Worm (Caenorhabditis elegans) whole organism, L4 larva: Measurements from ENCODE around the gene B0280.2.

Experiments
- ceh-32 ChIP-seq: sonication (generic microtip); optimal IDR thresholded peaks from 2 replicates; lab custom pipeline; 2016; ENCODE audit warnings: mild to moderate bottlenecking, missing genetic modification characterization, missing compliant biosample characterization; ENCODE audit not compliant: poor library complexity
- ceh-62 ChIP-seq: sonication (generic microtip); optimal IDR thresholded peaks from 2 replicates; lab custom pipeline; 2017; ENCODE audit warnings: missing biosample characterization, missing genetic modification characterization
- daf-16 ChIP-seq, 3 experiments: sonication (generic microtip); optimal IDR thresholded peaks; 2 replicates each; lab custom pipeline; 2016 to 2017; ENCODE audit warnings: missing genetic modification characterization in 3 of 3, missing genetic modification reagents in 3 of 3, mild to moderate bottlenecking in 2 of 3, missing compliant biosample characterization in 2 of 3, missing biosample characterization in 1 of 3, moderate library complexity in 1 of 3
- dmd-8 ChIP-seq: fragments of 200-800 bp; sonication (Bioruptor generic); IDR thresholded peaks from 2 replicates; pipeline ENCODE4 v1.3.6; 2022; ENCODE audit warnings: missing genetic modification characterization, missing compliant biosample characterization
- jun-1 ChIP-seq: fragments of 150-350 bp; optimal IDR thresholded peaks from 2 replicates; lab custom pipeline; 2014; ENCODE audit warnings: missing biosample characterization, missing genetic modification reagents, missing genetic modification characterization
- lin-29 ChIP-seq: fragments of 200-800 bp; sonication (Bioruptor generic); IDR thresholded peaks from 2 replicates; pipeline ENCODE4 v1.3.6; 2022; ENCODE audit warnings: missing genetic modification reagents, missing genetic modification characterization, missing compliant biosample characterization
- mes-2 ChIP-seq: sonication (generic microtip); optimal IDR thresholded peaks from 2 replicates; lab custom pipeline; 2016; ENCODE audit warnings: missing genotype, mild to moderate bottlenecking, missing genetic modification characterization, missing compliant biosample characterization; ENCODE audit not compliant: poor library complexity, severe bottlenecking
- nhr-11 ChIP-seq: fragments of 150-350 bp; optimal IDR thresholded peaks from 2 replicates; lab custom pipeline; 2014; ENCODE audit warnings: missing biosample characterization, missing genetic modification characterization
- nhr-25 ChIP-seq: sonication (generic microtip); optimal IDR thresholded peaks from 2 replicates; lab custom pipeline; 2017; ENCODE audit warnings: missing genetic modification characterization, mild to moderate bottlenecking, missing compliant biosample characterization, antibody characterized with exemption, moderate library complexity, borderline replicate concordance; ENCODE audit not compliant: insufficient read depth
- snpc-4 ChIP-seq: fragments of 150-350 bp; optimal IDR thresholded peaks from 2 replicates; lab custom pipeline; 2014; ENCODE audit warnings: missing biosample characterization, missing genetic modification characterization
- tra-1 ChIP-seq: fragments of 200-800 bp; sonication (Bioruptor generic); IDR thresholded peaks from 2 replicates; pipeline ENCODE4 v1.3.6; 2022; ENCODE audit warnings: missing genetic modification reagents, missing genetic modification characterization, missing compliant biosample characterization
- unc-62 ChIP-seq, 3 experiments: fragments of 150-350 bp in 1 of 3; sonication (generic microtip); optimal IDR thresholded peaks in 2 of 3; peaks in 1 of 3; 1 replicate in 1 of 3; 2 replicates in 2 of 3; lab custom pipeline; 2014 to 2017; ENCODE audit warnings: missing biosample characterization in 3 of 3, missing genetic modification characterization in 3 of 3, missing genetic modification reagents in 3 of 3, missing genotype in 1 of 3

ce11 chrIII:7166664-7167567 is 42.5 kb downstream of the B0280.2 start:
- no peak for TF ChIP-seq ceh-62
- TF ChIP-seq daf-16 (GFP tag; optimal IDR thresholded peaks at IDR 0.05; lab: Kevin White, UChicago) = no peak
- peak; percentile 74 for TF ChIP-seq daf-16 (tag; optimal IDR thresholded peaks at IDR 0.05; lab: Kevin White, UChicago)
- TF ChIP-seq mes-2 (tag; lab: Kevin White, UChicago) = peak; percentile 51
- TF ChIP-seq nhr-25 (tag; lab: Kevin White, UChicago) = no peak
- no peak for TF ChIP-seq lin-29 (GFP tag; lab: Robert Waterston, UW)
- TF ChIP-seq nhr-11 (tag; lab: Kevin White, UChicago) = no peak
- no peak for TF ChIP-seq unc-62 (GFP tag; optimal IDR thresholded peaks at IDR 0.05 in 1 of 2; lab: Kevin White, UChicago)
- no peak for TF ChIP-seq unc-62 (tag; optimal IDR thresholded peaks at IDR 0.05; lab: Kevin White, UChicago)
- no peak for TF ChIP-seq snpc-4
- peak; percentile 2 for TF ChIP-seq jun-1 (tag; lab: Kevin White, UChicago)
- TF ChIP-seq tra-1 (GFP tag; lab: Robert Waterston, UW) = no peak
- TF ChIP-seq dmd-8 = no peak
- TF ChIP-seq ceh-32 (tag; lab: Kevin White, UChicago) = no peak
